Fruit fly (Drosophila melanogaster): ENCODE data around the gene rdgA.

rdgA gene

dm6 chrX:9061299-9061698, 154.4 kb downstream of the rdgA start:
- TF ChIP-seq tna (GFP tag; IDR thresholded peaks at IDR 0.05; ENCODE audit: partially characterized antibody) (no peak), her (GFP tag; optimal IDR thresholded peaks at IDR 0.05) (no peak), so (GFP tag; IDR thresholded peaks at IDR 0.05) (no peak), Hr78 (GFP tag; optimal IDR thresholded peaks at IDR 0.05) (peak in 1 of 2 experiments; percentile 36), CG10565 (GFP tag; optimal IDR thresholded peaks at IDR 0.05) (no peak), org-1 (GFP tag; optimal IDR thresholded peaks at IDR 0.05) (no peak), sens (GFP tag) (peak; percentile 5), CG7357 (GFP tag; IDR thresholded peaks at IDR 0.05) (no peak), CG7745 (tag; optimal IDR thresholded peaks at IDR 0.05) (peak; percentile 72), pum (GFP tag; optimal IDR thresholded peaks at IDR 0.05) (no peak), CG17359 (tag; optimal IDR thresholded peaks at IDR 0.05) (no peak), Drgx (GFP tag; IDR thresholded peaks at IDR 0.05) (peak; percentile 36; the same call in 1 of the 2 replicates), prd (optimal IDR thresholded peaks at IDR 0.05) (no peak), prd (GFP tag; IDR thresholded peaks at IDR 0.05) (no peak)

- 0 out of 2 replicates have a peak, but pooled peaks have one; percentile 33 for TF ChIP-seq CG11085 (GFP tag; IDR thresholded peaks at IDR 0.05)
- no peak for TF ChIP-seq CG42726 (GFP tag; IDR thresholded peaks at IDR 0.05; ENCODE audit: partially characterized antibody)
- TF ChIP-seq CG12155 (GFP tag; optimal IDR thresholded peaks at IDR 0.05) = no peak
- no peak for TF ChIP-seq CG13287 (GFP tag; IDR thresholded peaks at IDR 0.05; ENCODE audit: partially characterized antibody)
- no peak for TF ChIP-seq cad (GFP tag; optimal IDR thresholded peaks at IDR 0.05)
- TF ChIP-seq CG3281 (GFP tag; optimal IDR thresholded peaks at IDR 0.05) = no peak
- TF ChIP-seq vnd (GFP tag; IDR thresholded peaks at IDR 0.05; ENCODE audit: partially characterized antibody) = no peak
- no peak for TF ChIP-seq fd96Cb (tag; optimal IDR thresholded peaks at IDR 0.05)
- TF ChIP-seq maf-S (GFP tag; optimal IDR thresholded peaks at IDR 0.05) = no peak
- no peak for TF ChIP-seq CG8924 (tag; optimal IDR thresholded peaks at IDR 0.05)
- no peak for TF ChIP-seq croc (GFP tag; conservative IDR thresholded peaks at IDR 0.05)
- TF ChIP-seq wek (GFP tag; optimal IDR thresholded peaks at IDR 0.05) = no peak
- TF ChIP-seq CG15073 (GFP tag; optimal IDR thresholded peaks at IDR 0.05) = no peak
- TF ChIP-seq Awh (GFP tag; IDR thresholded peaks at IDR 0.05) = no peak
- TF ChIP-seq CG3838 (GFP tag; optimal IDR thresholded peaks at IDR 0.05) = no peak
- 0 out of 2 replicates have a peak, but pooled peaks have one; percentile 33 for TF ChIP-seq CG10321 (GFP tag; IDR thresholded peaks at IDR 0.05)
- TF ChIP-seq gt (GFP tag; IDR thresholded peaks at IDR 0.05) = no peak
- TF ChIP-seq CG32532 (GFP tag; IDR thresholded peaks at IDR 0.05) = peak; percentile 49; the same call in 1 of the 2 replicates
- TF ChIP-seq Ptx1 (GFP tag; IDR thresholded peaks at IDR 0.05) = peak; percentile 60
- no peak for TF ChIP-seq CG5953 (GFP tag; IDR thresholded peaks at IDR 0.05)
- no peak for TF ChIP-seq Scr (GFP tag; IDR thresholded peaks at IDR 0.05; ENCODE audit: partially characterized antibody)
- TF ChIP-seq zf30C (GFP tag; optimal IDR thresholded peaks at IDR 0.05) = no peak
- TF ChIP-seq CG4404 (GFP tag; IDR thresholded peaks at IDR 0.05) = no peak
- TF ChIP-seq Ets97D (GFP tag; optimal IDR thresholded peaks at IDR 0.05) = no peak
- TF ChIP-seq Hr39 (optimal IDR thresholded peaks at IDR 0.05) = no peak
- peak; percentile 38; the same call in 1 of the 3 replicates for TF ChIP-seq CG11695 (GFP tag; IDR thresholded peaks at IDR 0.05)
- peak; percentile 9 for TF ChIP-seq CG12659 (GFP tag; optimal IDR thresholded peaks at IDR 0.05)
- TF ChIP-seq CG6254 (GFP tag; optimal IDR thresholded peaks at IDR 0.05) = no peak
- no peak for TF ChIP-seq CG10267 (tag; optimal IDR thresholded peaks at IDR 0.05)
- TF ChIP-seq CG16863 (GFP tag; optimal IDR thresholded peaks at IDR 0.05) = no peak
- TF ChIP-seq Hey (tag; optimal IDR thresholded peaks at IDR 0.05) = no peak
- no peak for TF ChIP-seq Nf-YB (GFP tag; optimal IDR thresholded peaks at IDR 0.05)
- no peak for TF ChIP-seq Hmx (GFP tag; optimal IDR thresholded peaks at IDR 0.05)
- peak; percentile 31 for TF ChIP-seq nmo (GFP tag; optimal IDR thresholded peaks at IDR 0.05)
- no peak for TF ChIP-seq kni (GFP tag; optimal IDR thresholded peaks at IDR 0.05)
- TF ChIP-seq az2 (GFP tag; optimal IDR thresholded peaks at IDR 0.05) = no peak
- no peak for TF ChIP-seq MTF-1 (GFP tag; optimal IDR thresholded peaks at IDR 0.05; ENCODE audit: borderline replicate concordance)
- no peak for TF ChIP-seq danr (GFP tag; IDR thresholded peaks at IDR 0.05)
Measured at dm6 chrX:9062665-9063064, 155.8 kb downstream of the rdgA start.

Measured in whole organism, embryonic.